Fruit fly (Drosophila melanogaster) whole organism, prepupa: ENCODE results near the gene Dr.

Source experiments
- CG10631 ChIP-seq: fragments of 200-800 bp; sonication (Bioruptor generic); optimal IDR thresholded peaks from 2 replicates; lab custom pipeline; 2016; ENCODE audit warnings: missing biosample characterization, missing genetic modification characterization
- CG32006 ChIP-seq: fragments of 200-800 bp; sonication (Bioruptor generic); optimal IDR thresholded peaks from 3 replicates; lab custom pipeline; 2017; ENCODE audit warnings: missing biosample characterization, mild to moderate bottlenecking, missing genetic modification characterization
- CG6276 ChIP-seq: fragments of 200-800 bp; sonication (Bioruptor generic); optimal IDR thresholded peaks from 2 replicates; lab custom pipeline; 2017; ENCODE audit warnings: missing biosample characterization, mild to moderate bottlenecking, missing genetic modification characterization
- CG6854 ChIP-seq: fragments of 200-800 bp; sonication (Bioruptor generic); optimal IDR thresholded peaks from 2 replicates; lab custom pipeline; 2017; ENCODE audit warnings: missing biosample characterization, mild to moderate bottlenecking, missing genetic modification characterization
- OdsH ChIP-seq: fragments of 200-800 bp; sonication (Bioruptor generic); optimal IDR thresholded peaks from 3 replicates; lab custom pipeline; 2016; ENCODE audit warnings: missing biosample characterization, missing genetic modification characterization
- dac ChIP-seq: fragments of 200-800 bp; sonication (Bioruptor generic); optimal IDR thresholded peaks from 2 replicates; lab custom pipeline; 2017; ENCODE audit warnings: missing biosample characterization, mild to moderate bottlenecking, missing genetic modification characterization
- dsx ChIP-seq: fragments of 200-800 bp; optimal IDR thresholded peaks from 3 replicates; lab custom pipeline; 2019; ENCODE audit warnings: missing biosample characterization, mild to moderate bottlenecking, missing genetic modification characterization, moderate library complexity; ENCODE audit not compliant: poor library complexity, severe bottlenecking
- eg ChIP-seq: fragments of 200-800 bp; sonication (Bioruptor generic); IDR thresholded peaks from 3 replicates; pipeline ENCODE4 v1.3.6; 2022; ENCODE audit warnings: missing biosample characterization, missing genetic modification characterization
- fd59A ChIP-seq: fragments of 200-800 bp; sonication (Bioruptor generic); optimal IDR thresholded peaks from 2 replicates; lab custom pipeline; 2017; ENCODE audit warnings: missing biosample characterization, mild to moderate bottlenecking, missing genetic modification characterization, missing genetic modification reagents
- fd85E ChIP-seq: fragments of 200-800 bp; sonication (Bioruptor generic); optimal IDR thresholded peaks from 3 replicates; lab custom pipeline; 2016; ENCODE audit warnings: missing biosample characterization, missing genetic modification characterization
- topi ChIP-seq: fragments of 200-800 bp; sonication (Bioruptor generic); optimal IDR thresholded peaks from 3 replicates; lab custom pipeline; 2016; ENCODE audit warnings: missing biosample characterization, missing genetic modification characterization

- TF ChIP-seq dac (GFP tag; lab: Kevin White, UChicago) (no peak), fd59A (GFP tag; lab: Kevin White, UChicago) (no peak), fd85E (GFP tag; lab: Kevin White, UChicago) (no peak), dsx (GFP tag; lab: Kevin White, UChicago) (no peak), CG32006 (GFP tag; lab: Kevin White, UChicago) (no peak), CG10631 (GFP tag; lab: Kevin White, UChicago) (no peak), eg (no peak), CG6276 (GFP tag; lab: Kevin White, UChicago) (no peak), OdsH (no peak), CG6854 (GFP tag; lab: Kevin White, UChicago) (no peak), topi (GFP tag; lab: Kevin White, UChicago) (no peak)
Measured at dm6 chr3R:29586743-29587142, 30.6 kb downstream of the Dr start.
